Fruit fly (Drosophila melanogaster) whole organism, embryonic: Measurements from ENCODE around the gene CG32137.
A peak's percentile ranks its signal among the peaks of the same experiment; 100 is the strongest.

Experiments
- ATbp ChIP-seq: fragments of 200-800 bp; sonication (Bioruptor generic); optimal IDR thresholded peaks from 2 replicates; lab custom pipeline; 2017; ENCODE audit warnings: missing biosample characterization, mild to moderate bottlenecking, missing genetic modification characterization, missing genetic modification reagents
- Ada2b ChIP-seq: fragments of 200-800 bp; sonication (Bioruptor generic); IDR thresholded peaks from 2 replicates; pipeline ENCODE4 v1.3.6; 2022; ENCODE audit warnings: missing biosample characterization, missing genetic modification characterization
- Blimp-1 ChIP-seq: fragments of 200-800 bp; sonication (Bioruptor generic); optimal IDR thresholded peaks from 3 replicates; lab custom pipeline; 2018; ENCODE audit warnings: missing biosample characterization, missing genetic modification characterization, mild to moderate bottlenecking, moderate library complexity, missing genetic modification reagents
- CG10209 ChIP-seq: fragments of 200-800 bp; sonication (Bioruptor generic); optimal IDR thresholded peaks from 3 replicates; lab custom pipeline; 2017; ENCODE audit warnings: missing biosample characterization, mild to moderate bottlenecking, missing genetic modification characterization, missing genetic modification reagents
- CG10267 ChIP-seq: fragments of 200-800 bp; sonication (Bioruptor generic); optimal IDR thresholded peaks from 2 replicates; lab custom pipeline; 2018; ENCODE audit warnings: missing biosample characterization, mild to moderate bottlenecking, missing genetic modification characterization, moderate library complexity
- CG10431 ChIP-seq: fragments of 200-800 bp; sonication (Bioruptor generic); optimal IDR thresholded peaks from 3 replicates; lab custom pipeline; 2018; ENCODE audit warnings: missing biosample characterization, mild to moderate bottlenecking, missing genetic modification characterization
- CG12391 ChIP-seq: fragments of 200-800 bp; sonication (Bioruptor generic); optimal IDR thresholded peaks from 3 replicates; lab custom pipeline; 2018; ENCODE audit warnings: missing biosample characterization, mild to moderate bottlenecking, missing genetic modification characterization, moderate library complexity
- CG12769 ChIP-seq: fragments of 200-800 bp; sonication (Bioruptor generic); optimal IDR thresholded peaks from 2 replicates; lab custom pipeline; 2019; ENCODE audit warnings: missing biosample characterization, mild to moderate bottlenecking, missing genetic modification characterization, moderate library complexity
- CG12942 ChIP-seq: fragments of 200-800 bp; sonication (Bioruptor generic); optimal IDR thresholded peaks from 3 replicates; lab custom pipeline; 2016; ENCODE audit warnings: missing biosample characterization, missing genetic modification characterization
- CG13424 ChIP-seq: fragments of 200-800 bp; sonication (Bioruptor generic); optimal IDR thresholded peaks from 2 replicates; lab custom pipeline; 2019; ENCODE audit warnings: missing biosample characterization, mild to moderate bottlenecking, missing genetic modification characterization, moderate library complexity
- CG17328 ChIP-seq: fragments of 200-800 bp; sonication (Bioruptor generic); IDR thresholded peaks from 2 replicates; pipeline ENCODE4 v1.3.6; 2022; ENCODE audit warnings: missing biosample characterization, missing genetic modification characterization
- CG17361 ChIP-seq: fragments of 200-800 bp; sonication (Bioruptor generic); IDR thresholded peaks from 3 replicates; pipeline ENCODE4 v1.3.6; 2022; ENCODE audit warnings: missing biosample characterization, missing genetic modification characterization
- CG2199 ChIP-seq: fragments of 200-800 bp; sonication (Bioruptor generic); IDR thresholded peaks from 3 replicates; pipeline ENCODE4 v1.3.6; 2022; ENCODE audit warnings: missing biosample characterization, missing genetic modification characterization
- CG2678 ChIP-seq: fragments of 200-800 bp; sonication (Bioruptor generic); optimal IDR thresholded peaks from 3 replicates; lab custom pipeline; 2019; ENCODE audit warnings: missing biosample characterization, mild to moderate bottlenecking, missing genetic modification characterization, moderate library complexity
- CG2875 ChIP-seq: fragments of 200-800 bp; sonication (Bioruptor generic); optimal IDR thresholded peaks from 2 replicates; lab custom pipeline; 2017; ENCODE audit warnings: missing biosample characterization, mild to moderate bottlenecking, missing genetic modification characterization, missing genetic modification reagents
- CG32772 ChIP-seq: fragments of 200-800 bp; sonication (Bioruptor generic); IDR thresholded peaks from 2 replicates; pipeline ENCODE4 v1.3.6; 2022; ENCODE audit warnings: missing biosample characterization, missing genetic modification characterization
- CG6683 ChIP-seq: fragments of 200-800 bp; sonication (Bioruptor generic); optimal IDR thresholded peaks from 2 replicates; lab custom pipeline; 2017; ENCODE audit warnings: missing biosample characterization, mild to moderate bottlenecking, missing genetic modification characterization, missing genetic modification reagents
- CG7357 ChIP-seq: fragments of 200-800 bp; sonication (Bioruptor generic); IDR thresholded peaks from 3 replicates; pipeline ENCODE4 v1.3.6; 2022; ENCODE audit warnings: missing biosample characterization, missing genetic modification characterization
- CG8388 ChIP-seq: fragments of 200-800 bp; sonication (Bioruptor generic); optimal IDR thresholded peaks from 2 replicates; lab custom pipeline; 2019; ENCODE audit warnings: missing biosample characterization, mild to moderate bottlenecking, missing genetic modification characterization, moderate library complexity
- CG9727 ChIP-seq: fragments of 200-800 bp; sonication (Bioruptor generic); optimal IDR thresholded peaks from 3 replicates; lab custom pipeline; 2017; ENCODE audit warnings: missing biosample characterization, mild to moderate bottlenecking, missing genetic modification characterization
- CoRest ChIP-seq: fragments of 200-800 bp; sonication (Bioruptor generic); optimal IDR thresholded peaks from 3 replicates; lab custom pipeline; 2018; ENCODE audit warnings: missing biosample characterization, mild to moderate bottlenecking, missing genetic modification characterization, moderate library complexity
- D ChIP-seq, 2 experiments: fragments of 200-800 bp in 1 of 2; fragments of >200 bp in 1 of 2; sonication (Bioruptor generic) in 1 of 2; optimal IDR thresholded peaks; 2 replicates in 1 of 2; 3 replicates in 1 of 2; lab custom pipeline; 2017; ENCODE audit warnings: mild to moderate bottlenecking in 1 of 2, missing biosample characterization in 1 of 2, missing genetic modification characterization in 1 of 2, missing genetic modification reagents in 1 of 2
- Fer3 ChIP-seq: fragments of 200-800 bp; sonication (Bioruptor generic); optimal IDR thresholded peaks from 2 replicates; lab custom pipeline; 2018; ENCODE audit warnings: missing biosample characterization, mild to moderate bottlenecking, missing genetic modification characterization, moderate library complexity
- HmgD ChIP-seq: fragments of 200-800 bp; sonication (Bioruptor generic); optimal IDR thresholded peaks from 3 replicates; lab custom pipeline; 2016; ENCODE audit warnings: missing biosample characterization, missing genetic modification characterization
- Lim3 ChIP-seq: fragments of 200-800 bp; sonication (Bioruptor generic); IDR thresholded peaks from 2 replicates; pipeline ENCODE4 v1.3.6; 2022; ENCODE audit warnings: missing biosample characterization, missing genetic modification characterization
- Lpt ChIP-seq: fragments of >200 bp; optimal IDR thresholded peaks from 2 replicates; lab custom pipeline; 2018; ENCODE audit warnings: missing biosample characterization, missing genetic modification characterization
- MBD-R2 ChIP-seq: fragments of 200-800 bp; sonication (Bioruptor generic); IDR thresholded peaks from 2 replicates; pipeline ENCODE4 v1.3.6; 2022; ENCODE audit warnings: missing biosample characterization, missing genetic modification characterization
- Pdp1 ChIP-seq, 2 experiments: fragments of 200-800 bp; sonication (Bioruptor generic); optimal IDR thresholded peaks; 3 replicates each; lab custom pipeline; 2016; ENCODE audit warnings: missing biosample characterization in 2 of 2, missing genetic modification characterization in 2 of 2, mild to moderate bottlenecking in 1 of 2, moderate library complexity in 1 of 2
- Ravus ChIP-seq: fragments of 200-800 bp; sonication (Bioruptor generic); IDR thresholded peaks from 2 replicates; pipeline ENCODE4 v1.3.6; 2022; ENCODE audit warnings: missing biosample characterization, missing genetic modification characterization
- Taf1 ChIP-seq: fragments of 200-800 bp; sonication (Bioruptor generic); IDR thresholded peaks from 2 replicates; pipeline ENCODE4 v1.3.6; 2022; ENCODE audit warnings: missing biosample characterization, missing genetic modification characterization
- al ChIP-seq: fragments of 200-800 bp; sonication (Bioruptor generic); IDR thresholded peaks from 2 replicates; pipeline ENCODE4 v1.3.6; 2022; ENCODE audit warnings: missing biosample characterization, missing genetic modification characterization
- crol ChIP-seq: fragments of 200-800 bp; sonication (Bioruptor generic); IDR thresholded peaks from 2 replicates; pipeline ENCODE4 v1.3.6; 2022; ENCODE audit warnings: missing biosample characterization, missing genetic modification characterization
- dmrt99B ChIP-seq: fragments of 200-800 bp; sonication (Bioruptor generic); optimal IDR thresholded peaks from 2 replicates; lab custom pipeline; 2018; ENCODE audit warnings: missing biosample characterization, mild to moderate bottlenecking, missing genetic modification characterization, moderate library complexity
- esg ChIP-seq: fragments of 200-800 bp; sonication (Bioruptor generic); conservative IDR thresholded peaks from 2 replicates; pipeline ENCODE4 v1.3.6; 2022; ENCODE audit warnings: missing biosample characterization, missing genetic modification characterization
- exex ChIP-seq: fragments of 200-800 bp; sonication (Bioruptor generic); optimal IDR thresholded peaks from 4 replicates; lab custom pipeline; 2018; ENCODE audit warnings: missing biosample characterization, mild to moderate bottlenecking, missing genetic modification characterization, moderate library complexity
- ftz-f1 ChIP-seq: fragments of 200-800 bp; sonication (Bioruptor generic); optimal IDR thresholded peaks from 2 replicates; lab custom pipeline; 2016; ENCODE audit warnings: missing biosample characterization, missing genetic modification characterization
- jumu ChIP-seq: fragments of 200-800 bp; sonication (Bioruptor generic); optimal IDR thresholded peaks from 3 replicates; lab custom pipeline; 2016; ENCODE audit warnings: missing biosample characterization, missing genetic modification characterization
- nerfin-2 ChIP-seq: fragments of 200-800 bp; sonication (Bioruptor generic); IDR thresholded peaks from 2 replicates; pipeline ENCODE4 v1.3.6; 2022; ENCODE audit warnings: missing biosample characterization, missing genetic modification characterization; ENCODE audit not compliant: partially characterized antibody
- nmo ChIP-seq: fragments of 200-800 bp; sonication (Bioruptor generic); optimal IDR thresholded peaks from 2 replicates; lab custom pipeline; 2018; ENCODE audit warnings: missing biosample characterization, mild to moderate bottlenecking, missing genetic modification characterization, moderate library complexity
- peb ChIP-seq: fragments of 200-800 bp; sonication (Bioruptor generic); IDR thresholded peaks from 2 replicates; pipeline ENCODE4 v1.3.6; 2022; ENCODE audit warnings: missing biosample characterization, missing genetic modification characterization
- phol ChIP-seq: fragments of 200-800 bp; sonication (Bioruptor generic); optimal IDR thresholded peaks from 3 replicates; lab custom pipeline; 2018; ENCODE audit warnings: missing biosample characterization, mild to moderate bottlenecking, missing genetic modification characterization, moderate library complexity
- sens ChIP-seq: fragments of 200-800 bp; sonication (Bioruptor generic); peaks from one replicate; lab custom pipeline; 2016; ENCODE audit warnings: missing biosample characterization, missing genetic modification characterization
- sisA ChIP-seq: fragments of 200-800 bp; sonication (Bioruptor generic); IDR thresholded peaks from 2 replicates; pipeline ENCODE4 v1.3.6; 2022; ENCODE audit warnings: missing biosample characterization, missing genetic modification characterization
- sqz ChIP-seq: fragments of 200-800 bp; sonication (Bioruptor generic); optimal IDR thresholded peaks from 3 replicates; lab custom pipeline; 2018; ENCODE audit warnings: missing biosample characterization, mild to moderate bottlenecking, missing genetic modification characterization
- tio ChIP-seq: fragments of 200-800 bp; sonication (Bioruptor generic); optimal IDR thresholded peaks from 2 replicates; lab custom pipeline; 2017; ENCODE audit warnings: missing biosample characterization, missing genetic modification characterization, inconsistent platforms
- ttk ChIP-seq: fragments of 200-800 bp; sonication (Bioruptor generic); IDR thresholded peaks from 2 replicates; pipeline ENCODE4 v2.1.2; 2022; ENCODE audit warnings: missing biosample characterization, missing genetic modification characterization
- twi ChIP-seq: fragments of 200-800 bp; optimal IDR thresholded peaks from 2 replicates; lab custom pipeline; 2019; ENCODE audit warnings: missing biosample characterization, mild to moderate bottlenecking, missing genetic modification characterization, moderate library complexity
- vfl ChIP-seq: fragments of 200-800 bp; sonication (Bioruptor generic); optimal IDR thresholded peaks from 2 replicates; lab custom pipeline; 2016; ENCODE audit warnings: missing biosample characterization, missing genetic modification characterization

CG32137 gene

dm6 chr3L:13914573-13914972 lies 24.5 kb upstream of the CG32137 start (continued):
- TF ChIP-seq Ravus (GFP tag; lab: Robert Waterston, UW) (no peak), twi (no peak), crol (GFP tag; lab: Robert Waterston, UW) (peak; percentile 40; the same call in 1 of the 2 replicates), CG32772 (peak; percentile 51; the same call in 1 of the 2 replicates), nerfin-2 (GFP tag; lab: Robert Waterston, UW) (no peak), CG6683 (GFP tag; lab: Kevin White, UChicago) (no peak), ftz-f1 (GFP tag; lab: Kevin White, UChicago) (no peak), peb (GFP tag; lab: Robert Waterston, UW) (no peak), ttk (GFP tag; lab: Robert Waterston, UW) (no peak), CG7357 (GFP tag; lab: Robert Waterston, UW) (no peak), sqz (GFP tag; lab: Kevin White, UChicago) (peak; percentile 38), vfl (GFP tag; lab: Kevin White, UChicago) (no peak), CG8388 (GFP tag; lab: Kevin White, UChicago) (no peak), al (GFP tag; lab: Robert Waterston, UW) (no peak), D (optimal IDR thresholded peaks at IDR 0.05; lab: Kevin White, UChicago) (no peak), D (GFP tag; optimal IDR thresholded peaks at IDR 0.05; lab: Kevin White, UChicago) (no peak)

dm6 chr3L:13917589-13918198 lies 21.4 kb upstream of the CG32137 start:
- TF ChIP-seq Fer3 (tag; lab: Kevin White, UChicago) (peak; percentile 12), HmgD (GFP tag; lab: Kevin White, UChicago) (no peak), CG12769 (peak; percentile 4), esg (GFP tag; lab: Robert Waterston, UW) (peak; percentile 8; the same call in 1 of the 2 replicates), CG2199 (GFP tag; lab: Robert Waterston, UW) (0 out of 3 replicates have a peak, but pooled peaks have one; percentile 23), CG17328 (GFP tag; lab: Robert Waterston, UW) (0 out of 2 replicates have a peak, but pooled peaks have one; percentile 28), Ada2b (GFP tag; lab: Robert Waterston, UW) (no peak), exex (tag; lab: Kevin White, UChicago) (no peak), CG12942 (no peak), sens (GFP tag; lab: Kevin White, UChicago) (peak; percentile 91), CG12391 (peak; percentile 30), CG10209 (GFP tag; lab: Kevin White, UChicago) (peak; percentile 70), ttk (GFP tag; lab: Robert Waterston, UW) (peak; percentile 38), Pdp1 (GFP tag; optimal IDR thresholded peaks at IDR 0.05; lab: Kevin White, UChicago) (peak in 1 of 2 experiments; percentile 27), jumu (GFP tag; lab: Kevin White, UChicago) (peak; percentile 14), ATbp (GFP tag; lab: Kevin White, UChicago) (peak; percentile 53), CG2678 (tag; lab: Kevin White, UChicago) (peak; percentile 58), Lpt (no peak), CoRest (tag; lab: Kevin White, UChicago) (peak; percentile 19), CG17361 (GFP tag; lab: Robert Waterston, UW) (peak; percentile 76), CG13424 (tag; lab: Kevin White, UChicago) (peak; percentile 34), sisA (GFP tag; lab: Robert Waterston, UW) (peak; percentile 48; the same call in 1 of the 2 replicates), Lim3 (GFP tag; lab: Robert Waterston, UW) (no peak), CG9727 (GFP tag; lab: Kevin White, UChicago) (peak; percentile 45), Blimp-1 (GFP tag; lab: Kevin White, UChicago) (peak; percentile 60), dmrt99B (tag; lab: Kevin White, UChicago) (peak; percentile 83), phol (tag; lab: Kevin White, UChicago) (peak; percentile 63), Taf1 (GFP tag; lab: Robert Waterston, UW) (no peak), CG10267 (tag; lab: Kevin White, UChicago) (peak; percentile 23), CG2875 (GFP tag; lab: Kevin White, UChicago) (peak; percentile 16), tio (GFP tag; lab: Kevin White, UChicago) (peak; percentile 11), MBD-R2 (GFP tag; lab: Robert Waterston, UW) (no peak), CG10431 (GFP tag; lab: Kevin White, UChicago) (no peak), nmo (GFP tag; lab: Kevin White, UChicago) (peak; percentile 78)
